Worm (Caenorhabditis elegans) whole organism, L2 larva: ENCODE data around the gene fbxl-5.

ENCODE experiments used
- C34F6.9 ChIP-seq: fragments of 150-350 bp; optimal IDR thresholded peaks from 2 replicates; lab custom pipeline; 2014; ENCODE audit warnings: missing biosample characterization, missing genetic modification characterization
- F13H6.1 ChIP-seq: sonication (generic microtip); optimal IDR thresholded peaks from 2 replicates; lab custom pipeline; 2016; ENCODE audit warnings: missing genetic modification characterization, missing compliant biosample characterization
- Y55F3AM.14 ChIP-seq: fragments of 200-800 bp; sonication (Bioruptor generic); optimal IDR thresholded peaks from 2 replicates; lab custom pipeline; 2018; ENCODE audit warnings: mild to moderate bottlenecking, missing genetic modification characterization, missing compliant biosample characterization
- ZK546.5 ChIP-seq: sonication (generic microtip); optimal IDR thresholded peaks from 2 replicates; lab custom pipeline; 2017; ENCODE audit warnings: missing biosample characterization, missing genetic modification characterization
- alr-1 ChIP-seq: fragments of 150-350 bp; optimal IDR thresholded peaks from 2 replicates; lab custom pipeline; 2014; ENCODE audit warnings: missing biosample characterization, missing genetic modification characterization
- aly-2 ChIP-seq: fragments of 150-350 bp; optimal IDR thresholded peaks from 2 replicates; lab custom pipeline; 2014; ENCODE audit warnings: missing biosample characterization, missing genetic modification characterization
- blmp-1 ChIP-seq: sonication (generic microtip); optimal IDR thresholded peaks from 2 replicates; lab custom pipeline; 2017; ENCODE audit warnings: missing genetic modification characterization, mild to moderate bottlenecking, missing compliant biosample characterization, antibody characterized with exemption, moderate library complexity; ENCODE audit not compliant: insufficient read depth
- ceh-16 ChIP-seq: fragments of 150-350 bp; optimal IDR thresholded peaks from 2 replicates; lab custom pipeline; 2014; ENCODE audit warnings: missing biosample characterization, missing genetic modification characterization
- ceh-82 ChIP-seq: fragments of 150-350 bp; optimal IDR thresholded peaks from 2 replicates; lab custom pipeline; 2014; ENCODE audit warnings: missing biosample characterization, missing genetic modification characterization
- crh-2 ChIP-seq: sonication (generic microtip); optimal IDR thresholded peaks from 2 replicates; lab custom pipeline; 2017; ENCODE audit warnings: missing biosample characterization, missing genetic modification characterization
- egl-27 ChIP-seq: sonication (generic microtip); optimal IDR thresholded peaks from 3 replicates; lab custom pipeline; 2017; ENCODE audit warnings: missing biosample characterization, missing genetic modification reagents, missing genetic modification characterization
- fos-1 ChIP-seq: fragments of 150-350 bp; optimal IDR thresholded peaks from 2 replicates; lab custom pipeline; 2014; ENCODE audit warnings: missing biosample characterization, missing genetic modification characterization
- gmeb-1 ChIP-seq: fragments of 150-350 bp; optimal IDR thresholded peaks from 2 replicates; lab custom pipeline; 2014; ENCODE audit warnings: missing biosample characterization, missing genetic modification characterization
- lin-11 ChIP-seq: fragments of 150-350 bp; sonication (generic microtip); optimal IDR thresholded peaks from 2 replicates; lab custom pipeline; 2014; ENCODE audit warnings: missing biosample characterization, missing genetic modification characterization, inconsistent platforms, mixed read lengths
- lin-13 ChIP-seq: fragments of 150-350 bp; optimal IDR thresholded peaks from 2 replicates; lab custom pipeline; 2014; ENCODE audit warnings: missing biosample characterization, missing genetic modification reagents, missing genetic modification characterization
- lin-39 ChIP-seq: fragments of 150-350 bp; optimal IDR thresholded peaks from 2 replicates; lab custom pipeline; 2014; ENCODE audit warnings: missing biosample characterization, missing genetic modification reagents, missing genetic modification characterization
- lsy-2 ChIP-seq, 2 experiments: fragments of 150-350 bp in 1 of 2; sonication (generic microtip) in 1 of 2; optimal IDR thresholded peaks; 2 replicates each; lab custom pipeline; 2014 to 2017; ENCODE audit warnings: missing biosample characterization in 2 of 2, missing genetic modification characterization in 2 of 2
- mab-5 ChIP-seq: fragments of 150-350 bp; optimal IDR thresholded peaks from 2 replicates; lab custom pipeline; 2014; ENCODE audit warnings: missing biosample characterization, missing genetic modification characterization
- mbf-1 ChIP-seq: sonication (generic microtip); optimal IDR thresholded peaks from 2 replicates; lab custom pipeline; 2017; ENCODE audit warnings: missing biosample characterization, missing genetic modification characterization
- mdl-1 ChIP-seq, 2 experiments: fragments of 150-350 bp in 1 of 2; sonication (generic microtip) in 1 of 2; optimal IDR thresholded peaks; 2 replicates each; lab custom pipeline; 2017; ENCODE audit warnings: missing biosample characterization in 2 of 2, missing genetic modification characterization in 2 of 2
- nhr-11 ChIP-seq: fragments of 150-350 bp; optimal IDR thresholded peaks from 2 replicates; lab custom pipeline; 2014; ENCODE audit warnings: missing biosample characterization, missing genetic modification characterization
- nhr-21 ChIP-seq: fragments of 150-350 bp; optimal IDR thresholded peaks from 2 replicates; lab custom pipeline; 2014; ENCODE audit warnings: missing biosample characterization, missing genetic modification characterization
- nhr-23 ChIP-seq: fragments of 150-350 bp; optimal IDR thresholded peaks from 2 replicates; lab custom pipeline; 2014; ENCODE audit warnings: missing biosample characterization, missing genetic modification reagents, missing genetic modification characterization
- nhr-237 ChIP-seq: fragments of 150-350 bp; optimal IDR thresholded peaks from 2 replicates; lab custom pipeline; 2014; ENCODE audit warnings: missing biosample characterization, missing genetic modification characterization
- nhr-25 ChIP-seq: fragments of 150-350 bp; sonication (generic microtip); optimal IDR thresholded peaks from 3 replicates; lab custom pipeline; 2014; ENCODE audit warnings: missing biosample characterization, missing genetic modification characterization
- nhr-6 ChIP-seq: fragments of 150-350 bp; optimal IDR thresholded peaks from 2 replicates; lab custom pipeline; 2014; ENCODE audit warnings: missing biosample characterization, missing genetic modification characterization
- peb-1 ChIP-seq: fragments of 150-350 bp; optimal IDR thresholded peaks from 2 replicates; lab custom pipeline; 2014; ENCODE audit warnings: missing biosample characterization, missing genetic modification characterization
- skn-1 ChIP-seq: sonication (generic microtip); optimal IDR thresholded peaks from 2 replicates; lab custom pipeline; 2017; ENCODE audit warnings: missing biosample characterization, missing genetic modification characterization
- sma-3 ChIP-seq: sonication (generic microtip); optimal IDR thresholded peaks from 2 replicates; lab custom pipeline; 2016; ENCODE audit warnings: missing genetic modification reagents, missing genetic modification characterization, missing compliant biosample characterization
- sma-9 ChIP-seq, 2 experiments: fragments of 150-350 bp in 1 of 2; sonication (generic microtip) in 1 of 2; optimal IDR thresholded peaks; 2 replicates each; lab custom pipeline; 2014 to 2016; ENCODE audit warnings: missing genetic modification characterization in 2 of 2, mild to moderate bottlenecking in 1 of 2, missing biosample characterization in 1 of 2, missing compliant biosample characterization in 1 of 2, missing genetic modification reagents in 1 of 2, moderate library complexity in 1 of 2
- snpc-4 ChIP-seq: fragments of 150-350 bp; optimal IDR thresholded peaks from 2 replicates; lab custom pipeline; 2014; ENCODE audit warnings: missing biosample characterization, missing genetic modification characterization
- unc-39 ChIP-seq: fragments of 150-350 bp; optimal IDR thresholded peaks from 2 replicates; lab custom pipeline; 2014; ENCODE audit warnings: missing biosample characterization, missing genetic modification characterization
- unc-55 ChIP-seq: fragments of 150-350 bp; sonication (generic microtip); optimal IDR thresholded peaks from 3 replicates; lab custom pipeline; 2014; ENCODE audit warnings: missing biosample characterization, missing genetic modification reagents, missing genetic modification characterization
- unc-62 ChIP-seq: fragments of 150-350 bp; optimal IDR thresholded peaks from 2 replicates; lab custom pipeline; 2014; ENCODE audit warnings: missing biosample characterization, missing genetic modification reagents, missing genetic modification characterization
- zag-1 ChIP-seq: fragments of 150-350 bp; optimal IDR thresholded peaks from 2 replicates; lab custom pipeline; 2014; ENCODE audit warnings: missing biosample characterization, missing genetic modification characterization
- ztf-1 ChIP-seq: fragments of 200-800 bp; sonication (Bioruptor generic); conservative IDR thresholded peaks from 2 replicates; pipeline ENCODE4 v1.3.6; 2022; ENCODE audit warnings: missing genetic modification characterization, missing compliant biosample characterization
- ztf-11 ChIP-seq: sonication (generic microtip); optimal IDR thresholded peaks from 2 replicates; lab custom pipeline; 2017; ENCODE audit warnings: missing biosample characterization, missing genetic modification characterization
- ztf-4 ChIP-seq: fragments of 150-350 bp; optimal IDR thresholded peaks from 2 replicates; lab custom pipeline; 2014; ENCODE audit warnings: missing biosample characterization, missing genetic modification characterization

The fbxl-5 gene

ce11 chrV:7721945-7722344 is 20.8 kb upstream of the fbxl-5 start, which contains the start of gene ZK105.14:
Gene ZK105.14, minus strand, starts transcription at chrV:7722045.
- TF ChIP-seq ceh-16 (no peak), sma-3 (GFP tag; lab: Kevin White, UChicago) (no peak), snpc-4 (tag; lab: Kevin White, UChicago) (no peak), lsy-2 (tag; optimal IDR thresholded peaks at IDR 0.05; lab: Kevin White, UChicago) (no peak), mab-5 (tag; lab: Kevin White, UChicago) (no peak), unc-62 (GFP tag; lab: Kevin White, UChicago) (no peak), ztf-4 (tag; lab: Kevin White, UChicago) (no peak), nhr-11 (tag; lab: Kevin White, UChicago) (no peak), ztf-11 (no peak), lin-39 (tag; lab: Kevin White, UChicago) (no peak), alr-1 (tag; lab: Kevin White, UChicago) (no peak), lin-13 (GFP tag; lab: Kevin White, UChicago) (no peak), crh-2 (tag; lab: Kevin White, UChicago) (no peak), ztf-1 (GFP tag; lab: Robert Waterston, UW) (no peak)

ce11 chrV:7723967-7724544 is 18.7 kb upstream of the fbxl-5 start, which contains the start of the genes ZK105.6 and ZK105.8:
Gene ZK105.6, minus strand, starts transcription at chrV:7724067.
Gene ZK105.8, plus strand, starts transcription at chrV:7724494.
- no peak for TF ChIP-seq skn-1 (tag; lab: Kevin White, UChicago)
- TF ChIP-seq ceh-16: no peak
- no peak for TF ChIP-seq egl-27 (tag; lab: Kevin White, UChicago)
- TF ChIP-seq sma-9 (GFP tag; optimal IDR thresholded peaks at IDR 0.05; lab: Kevin White, UChicago): no peak
- no peak for TF ChIP-seq sma-9 (tag; optimal IDR thresholded peaks at IDR 0.05; lab: Kevin White, UChicago)
- TF ChIP-seq ztf-1 (GFP tag; lab: Robert Waterston, UW): no peak
- TF ChIP-seq peb-1 (tag; lab: Kevin White, UChicago): no peak
- no peak for TF ChIP-seq lsy-2 (tag; optimal IDR thresholded peaks at IDR 0.05; lab: Kevin White, UChicago)
- no peak for TF ChIP-seq unc-39 (tag; lab: Kevin White, UChicago)

ce11 chrV:7726202-7726601 is 16.5 kb upstream of the fbxl-5 start:
- TF ChIP-seq mbf-1 (tag; lab: Kevin White, UChicago) (no peak), unc-55 (GFP tag; lab: Kevin White, UChicago) (peak; percentile 71)

- peak in 1 of 2 experiments; percentile 22 for TF ChIP-seq lsy-2 (tag; optimal IDR thresholded peaks at IDR 0.05; lab: Kevin White, UChicago)
- TF ChIP-seq ztf-4 (tag; lab: Kevin White, UChicago): no peak
- peak; percentile 27 for TF ChIP-seq F13H6.1
- peak; percentile 33 for TF ChIP-seq crh-2 (tag; lab: Kevin White, UChicago)
- peak; percentile 34 for TF ChIP-seq unc-55 (GFP tag; lab: Kevin White, UChicago)
- TF ChIP-seq blmp-1 (tag; lab: Kevin White, UChicago): no peak
- TF ChIP-seq sma-9 (GFP tag; optimal IDR thresholded peaks at IDR 0.05; lab: Kevin White, UChicago): peak; percentile 52
- TF ChIP-seq sma-9 (tag; optimal IDR thresholded peaks at IDR 0.05; lab: Kevin White, UChicago): no peak
- TF ChIP-seq C34F6.9 (tag; lab: Kevin White, UChicago): peak; percentile 28
Observed at ce11 chrV:7726927-7727326, 15.8 kb upstream of the fbxl-5 start.

- TF ChIP-seq nhr-23 (tag; lab: Kevin White, UChicago) (no peak), mab-5 (tag; lab: Kevin White, UChicago) (peak; percentile 77), unc-62 (GFP tag; lab: Kevin White, UChicago) (no peak), unc-55 (GFP tag; lab: Kevin White, UChicago) (peak; percentile 88), nhr-237 (tag; lab: Kevin White, UChicago) (no peak), crh-2 (tag; lab: Kevin White, UChicago) (peak; percentile 78), egl-27 (tag; lab: Kevin White, UChicago) (peak; percentile 42), gmeb-1 (tag; lab: Kevin White, UChicago) (no peak), lin-13 (GFP tag; lab: Kevin White, UChicago) (peak; percentile 71), F13H6.1 (peak; percentile 94), ztf-4 (tag; lab: Kevin White, UChicago) (peak; percentile 67), Y55F3AM.14 (peak; percentile 88), sma-9 (GFP tag; optimal IDR thresholded peaks at IDR 0.05; lab: Kevin White, UChicago) (peak; percentile 89), sma-9 (tag; optimal IDR thresholded peaks at IDR 0.05; lab: Kevin White, UChicago) (no peak), ZK546.5 (tag; lab: Kevin White, UChicago) (peak; percentile 8), ceh-82 (tag; lab: Kevin White, UChicago) (no peak), blmp-1 (tag; lab: Kevin White, UChicago) (peak; percentile 85), unc-39 (tag; lab: Kevin White, UChicago) (no peak), aly-2 (tag; lab: Kevin White, UChicago) (no peak), lin-11 (tag; lab: Kevin White, UChicago) (peak; percentile 41), mbf-1 (tag; lab: Kevin White, UChicago) (no peak), nhr-21 (peak; percentile 44), C34F6.9 (tag; lab: Kevin White, UChicago) (peak; percentile 94), lsy-2 (tag; optimal IDR thresholded peaks at IDR 0.05; lab: Kevin White, UChicago) (peak; percentile 51 to 75), nhr-6 (tag; lab: Kevin White, UChicago) (no peak), mdl-1 (tag; optimal IDR thresholded peaks at IDR 0.05; lab: Kevin White, UChicago) (peak; percentile 68), zag-1 (tag; lab: Kevin White, UChicago) (peak; percentile 93), fos-1 (tag; lab: Kevin White, UChicago) (no peak), nhr-25 (tag; lab: Kevin White, UChicago) (peak; percentile 52)
Observed at ce11 chrV:7728003-7728678, 14.6 kb upstream of the fbxl-5 start.
